Fruit fly (Drosophila melanogaster): ENCODE measurements around the gene trh.

The trh gene

dm6 chr3L:416329-416728, 23.9 kb upstream of the trh start:
- TF ChIP-seq Sp1 (GFP tag; optimal IDR thresholded peaks at IDR 0.05) (no peak), lola (GFP tag; optimal IDR thresholded peaks at IDR 0.05) (no peak), Hr78 (GFP tag; optimal IDR thresholded peaks at IDR 0.05) (no peak), Myc (optimal IDR thresholded peaks at IDR 0.05) (no peak), rgr (GFP tag; optimal IDR thresholded peaks at IDR 0.05) (no peak), Dfd (GFP tag; optimal IDR thresholded peaks at IDR 0.05) (no peak), psq (GFP tag; optimal IDR thresholded peaks at IDR 0.05) (no peak), tai (GFP tag; optimal IDR thresholded peaks at IDR 0.05) (no peak), Dif (GFP tag; optimal IDR thresholded peaks at IDR 0.05; ENCODE audit: partially characterized antibody) (no peak), OdsH (GFP tag; optimal IDR thresholded peaks at IDR 0.05) (no peak), CrebA (GFP tag; optimal IDR thresholded peaks at IDR 0.05; ENCODE audit: borderline replicate concordance) (no peak), usp (GFP tag; optimal IDR thresholded peaks at IDR 0.05) (no peak), foxo (GFP tag; optimal IDR thresholded peaks at IDR 0.05) (no peak), h (GFP tag; optimal IDR thresholded peaks at IDR 0.05) (no peak), Rel (GFP tag; optimal IDR thresholded peaks at IDR 0.05) (no peak), Rel (tag; optimal IDR thresholded peaks at IDR 0.05) (no peak), jim (GFP tag; optimal IDR thresholded peaks at IDR 0.05) (no peak), HLH106 (tag; optimal IDR thresholded peaks at IDR 0.05) (no peak), Jra (GFP tag; optimal IDR thresholded peaks at IDR 0.05) (no peak), pan (optimal IDR thresholded peaks at IDR 0.05) (no peak)

DNA sequence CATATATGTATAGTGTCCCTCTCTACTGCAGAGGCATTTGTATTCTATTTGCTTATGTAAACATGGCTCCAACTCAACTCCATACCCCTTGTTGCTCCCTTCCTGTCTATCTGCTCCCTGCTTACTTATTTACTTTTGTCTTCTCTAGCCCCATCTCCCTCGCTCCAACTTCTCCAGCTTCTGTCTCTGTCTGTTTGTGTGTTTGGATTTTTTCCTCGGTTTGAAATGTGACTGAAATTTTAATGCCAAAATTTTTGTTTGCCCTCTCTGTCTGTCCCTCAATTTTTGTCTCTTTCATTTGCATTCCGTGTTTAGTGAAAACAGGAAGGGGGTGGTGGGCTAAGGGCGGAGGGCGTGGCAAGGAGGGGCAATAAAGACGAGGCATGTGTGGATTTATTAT, 17.4 kb upstream of the trh start:
- TF ChIP-seq fru (GFP tag; optimal IDR thresholded peaks at IDR 0.05) (peak; percentile 4), dl (GFP tag; optimal IDR thresholded peaks at IDR 0.05; ENCODE audit: insufficient read depth in 1 of 2, partially characterized antibody in 2 of 2) (no peak), CG32264 (GFP tag; optimal IDR thresholded peaks at IDR 0.05) (no peak)

DNA sequence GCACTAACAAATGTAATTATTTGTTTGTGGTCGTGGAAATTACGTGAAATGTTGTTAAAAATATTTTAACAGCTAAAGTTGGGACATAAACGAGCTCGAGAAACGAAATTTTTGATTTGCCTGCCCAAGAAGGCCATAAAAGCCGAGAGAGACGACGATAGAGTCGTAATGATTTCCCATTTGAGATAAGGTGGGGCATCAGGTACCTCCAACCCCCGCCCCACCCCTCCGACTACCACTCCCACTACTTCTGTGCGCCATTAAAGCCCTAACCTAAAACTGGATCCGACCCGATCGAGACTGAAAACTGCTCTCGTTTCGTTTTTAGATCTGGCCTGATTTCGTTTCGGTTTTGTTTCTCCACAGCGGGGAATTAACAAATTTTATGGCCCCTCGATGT, 7.8 kb upstream of the trh start:
- TF ChIP-seq CG32264 (GFP tag; optimal IDR thresholded peaks at IDR 0.05): no peak
- TF ChIP-seq OdsH (GFP tag; optimal IDR thresholded peaks at IDR 0.05): no peak
- no peak for TF ChIP-seq lola (GFP tag; optimal IDR thresholded peaks at IDR 0.05)
- no peak for TF ChIP-seq Hnf4 (GFP tag; optimal IDR thresholded peaks at IDR 0.05)
- no peak for TF ChIP-seq sv (GFP tag; optimal IDR thresholded peaks at IDR 0.05)
- no peak for TF ChIP-seq CrebA (GFP tag; optimal IDR thresholded peaks at IDR 0.05; ENCODE audit: borderline replicate concordance)
- no peak for TF ChIP-seq N (GFP tag; optimal IDR thresholded peaks at IDR 0.05)
- no peak for TF ChIP-seq Myc (optimal IDR thresholded peaks at IDR 0.05)

DNA sequence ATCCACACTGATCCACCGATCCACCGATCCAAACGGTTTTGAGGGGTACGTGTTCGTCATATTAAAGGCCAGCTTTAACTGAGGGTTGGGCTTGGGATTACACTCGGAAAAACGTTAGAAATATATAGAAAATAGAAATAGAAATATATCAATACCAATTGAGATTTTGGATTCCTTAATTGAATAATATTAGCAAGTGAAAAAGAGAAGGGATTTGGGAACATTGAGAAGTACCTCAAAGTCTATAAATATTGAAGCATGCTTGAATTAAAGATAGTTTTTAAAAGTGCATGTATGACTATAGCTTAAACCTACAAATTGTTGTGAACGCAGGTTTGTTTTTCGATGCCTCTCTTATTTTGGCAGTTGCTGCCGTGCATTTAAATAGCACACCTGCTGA, 2.8 kb upstream of the trh start:
- TF ChIP-seq Vsx2 (GFP tag; optimal IDR thresholded peaks at IDR 0.05; ENCODE audit: partially characterized antibody): no peak
- TF ChIP-seq h (GFP tag; optimal IDR thresholded peaks at IDR 0.05): peak; percentile 1

- TF ChIP-seq GATAd (GFP tag; optimal IDR thresholded peaks at IDR 0.05) (no peak), CrebA (GFP tag; optimal IDR thresholded peaks at IDR 0.05; ENCODE audit: borderline replicate concordance) (no peak), Vsx2 (GFP tag; optimal IDR thresholded peaks at IDR 0.05; ENCODE audit: partially characterized antibody) (no peak), h (GFP tag; optimal IDR thresholded peaks at IDR 0.05) (peak; percentile 48), N (GFP tag; optimal IDR thresholded peaks at IDR 0.05) (no peak), fru (GFP tag; optimal IDR thresholded peaks at IDR 0.05) (peak; percentile 9), Jra (GFP tag; optimal IDR thresholded peaks at IDR 0.05) (no peak), Dif (GFP tag; optimal IDR thresholded peaks at IDR 0.05; ENCODE audit: partially characterized antibody) (no peak), foxo (GFP tag; optimal IDR thresholded peaks at IDR 0.05) (peak in 1 of 2 experiments; percentile 38), Mio (GFP tag; optimal IDR thresholded peaks at IDR 0.05) (no peak), br (GFP tag; optimal IDR thresholded peaks at IDR 0.05) (no peak), Dfd (GFP tag; optimal IDR thresholded peaks at IDR 0.05) (no peak), sage (GFP tag; optimal IDR thresholded peaks at IDR 0.05) (no peak), brk (GFP tag; optimal IDR thresholded peaks at IDR 0.05) (no peak), HLH106 (tag; optimal IDR thresholded peaks at IDR 0.05) (peak; percentile 23)
Measured at dm6 chr3L:390194-390593, 2.2 kb downstream of the trh start.

dm6 chr3L:388094-388493, 4.3 kb downstream of the trh start:
- TF ChIP-seq tai (GFP tag; optimal IDR thresholded peaks at IDR 0.05) (no peak), br (GFP tag; optimal IDR thresholded peaks at IDR 0.05) (peak; percentile 59), fru (GFP tag; optimal IDR thresholded peaks at IDR 0.05) (peak; percentile 71), ey (GFP tag; optimal IDR thresholded peaks at IDR 0.05) (peak; percentile 59), dsf (GFP tag; optimal IDR thresholded peaks at IDR 0.05; ENCODE audit: borderline replicate concordance) (no peak), h (GFP tag; optimal IDR thresholded peaks at IDR 0.05) (peak; percentile 52), Dif (GFP tag; optimal IDR thresholded peaks at IDR 0.05; ENCODE audit: partially characterized antibody) (no peak), psq (GFP tag; optimal IDR thresholded peaks at IDR 0.05) (peak; percentile 43), Vsx2 (GFP tag; optimal IDR thresholded peaks at IDR 0.05; ENCODE audit: partially characterized antibody) (no peak), GATAd (GFP tag; optimal IDR thresholded peaks at IDR 0.05) (no peak), Abd-B (GFP tag; optimal IDR thresholded peaks at IDR 0.05) (no peak), Rel (GFP tag; optimal IDR thresholded peaks at IDR 0.05) (no peak), Rel (tag; optimal IDR thresholded peaks at IDR 0.05) (no peak), Mio (GFP tag; optimal IDR thresholded peaks at IDR 0.05) (no peak), Hnf4 (GFP tag; optimal IDR thresholded peaks at IDR 0.05) (peak; percentile 23), rgr (GFP tag; optimal IDR thresholded peaks at IDR 0.05) (peak; percentile 52), Sp1 (GFP tag; optimal IDR thresholded peaks at IDR 0.05) (peak; percentile 39), usp (GFP tag; optimal IDR thresholded peaks at IDR 0.05) (no peak), Hr83 (GFP tag; optimal IDR thresholded peaks at IDR 0.05; ENCODE audit: poor library complexity, severe bottlenecking) (no peak), pan (optimal IDR thresholded peaks at IDR 0.05) (no peak), N (GFP tag; optimal IDR thresholded peaks at IDR 0.05) (no peak), CrebA (GFP tag; optimal IDR thresholded peaks at IDR 0.05; ENCODE audit: borderline replicate concordance) (no peak), Myc (optimal IDR thresholded peaks at IDR 0.05) (no peak), woc (GFP tag; optimal IDR thresholded peaks at IDR 0.05) (peak; percentile 50), sv (GFP tag; optimal IDR thresholded peaks at IDR 0.05) (no peak), CG32264 (GFP tag; optimal IDR thresholded peaks at IDR 0.05) (no peak)

All from whole organism, wandering third instar larva.